Fruit fly (Drosophila melanogaster) whole organism, embryonic: ENCODE data around the gene Xport-B.

Source experiments
- Atf-2 ChIP-seq: fragments of 200-800 bp; sonication (Bioruptor generic); optimal IDR thresholded peaks from 2 replicates; lab custom pipeline; 2016; ENCODE audit warnings: missing biosample characterization, missing genetic modification characterization
- BEAF-32 ChIP-seq: fragments of 200-800 bp; sonication (Bioruptor generic); optimal IDR thresholded peaks from 3 replicates; lab custom pipeline; 2017; ENCODE audit warnings: missing biosample characterization, missing genetic modification characterization, mild to moderate bottlenecking, moderate library complexity, missing genetic modification reagents
- CG10209 ChIP-seq: fragments of 200-800 bp; sonication (Bioruptor generic); optimal IDR thresholded peaks from 3 replicates; lab custom pipeline; 2017; ENCODE audit warnings: missing biosample characterization, mild to moderate bottlenecking, missing genetic modification characterization, missing genetic modification reagents
- CG11504 ChIP-seq: fragments of 200-800 bp; sonication (Bioruptor generic); optimal IDR thresholded peaks from 3 replicates; lab custom pipeline; 2019; ENCODE audit warnings: missing biosample characterization, mild to moderate bottlenecking, missing genetic modification characterization, moderate library complexity
- CG12219 ChIP-seq: fragments of 200-800 bp; sonication (Bioruptor generic); optimal IDR thresholded peaks from 3 replicates; lab custom pipeline; 2018; ENCODE audit warnings: missing biosample characterization, mild to moderate bottlenecking, missing genetic modification characterization
- CG13123 ChIP-seq: fragments of 200-800 bp; sonication (Bioruptor generic); optimal IDR thresholded peaks from 2 replicates; lab custom pipeline; 2016; ENCODE audit warnings: missing biosample characterization, missing genetic modification characterization
- CG1792 ChIP-seq: fragments of 200-800 bp; sonication (Bioruptor generic); optimal IDR thresholded peaks from 2 replicates; lab custom pipeline; 2016; ENCODE audit warnings: missing biosample characterization, missing genetic modification characterization
- CG18262 ChIP-seq: fragments of 200-800 bp; optimal IDR thresholded peaks from 3 replicates; lab custom pipeline; 2019; ENCODE audit warnings: missing biosample characterization, mild to moderate bottlenecking, missing genetic modification characterization, moderate library complexity
- CG18764 ChIP-seq: fragments of 200-800 bp; sonication (Bioruptor generic); optimal IDR thresholded peaks from 3 replicates; lab custom pipeline; 2016; ENCODE audit warnings: missing biosample characterization, missing genetic modification characterization
- CG2129 ChIP-seq: fragments of 200-800 bp; sonication (Bioruptor generic); IDR thresholded peaks from 2 replicates; pipeline ENCODE4 v1.3.6; 2022; ENCODE audit warnings: missing biosample characterization, missing genetic modification characterization; ENCODE audit not compliant: partially characterized antibody
- CG32772 ChIP-seq: fragments of 200-800 bp; sonication (Bioruptor generic); IDR thresholded peaks from 2 replicates; pipeline ENCODE4 v1.3.6; 2022; ENCODE audit warnings: missing biosample characterization, missing genetic modification characterization
- CG3847 ChIP-seq: fragments of 200-800 bp; sonication (Bioruptor generic); IDR thresholded peaks from 2 replicates; pipeline ENCODE4 v1.3.6; 2022; ENCODE audit warnings: missing biosample characterization, missing genetic modification characterization
- CG5953 ChIP-seq: fragments of 200-800 bp; sonication (Bioruptor generic); IDR thresholded peaks from 2 replicates; pipeline ENCODE4 v1.3.6; 2022; ENCODE audit warnings: missing biosample characterization, missing genetic modification characterization
- CG8089 ChIP-seq: fragments of 200-800 bp; sonication (Bioruptor generic); optimal IDR thresholded peaks from 3 replicates; lab custom pipeline; 2016; ENCODE audit warnings: missing biosample characterization, missing genetic modification characterization
- CG8290 ChIP-seq, 3 experiments: fragments of 200-800 bp; sonication (Bioruptor generic); optimal IDR thresholded peaks; 2 replicates each; lab custom pipeline; 2016 to 2019; ENCODE audit warnings: missing biosample characterization in 3 of 3, missing genetic modification characterization in 3 of 3, mild to moderate bottlenecking in 2 of 3, moderate library complexity in 1 of 3
- CG9215 ChIP-seq: fragments of 200-800 bp; sonication (Bioruptor generic); IDR thresholded peaks from 2 replicates; pipeline ENCODE4 v1.3.6; 2022; ENCODE audit warnings: missing biosample characterization, missing genetic modification characterization
- D19A ChIP-seq: fragments of 200-800 bp; optimal IDR thresholded peaks from 3 replicates; lab custom pipeline; 2019; ENCODE audit warnings: missing biosample characterization, mild to moderate bottlenecking, missing genetic modification characterization, moderate library complexity
- Dll ChIP-seq: fragments of 200-800 bp; sonication (Bioruptor generic); IDR thresholded peaks from 4 replicates; pipeline ENCODE4 v1.3.6; 2022; ENCODE audit warnings: missing biosample characterization, missing genetic modification characterization; ENCODE audit not compliant: partially characterized antibody
- E2f1 ChIP-seq: fragments of 200-800 bp; sonication (Bioruptor generic); IDR thresholded peaks from 2 replicates; pipeline ENCODE4 v1.3.6; 2022; ENCODE audit warnings: missing biosample characterization, missing genetic modification characterization
- Eip74EF ChIP-seq, 2 experiments: fragments of 200-800 bp in 1 of 2; fragments of >200 bp in 1 of 2; sonication (Bioruptor generic) in 1 of 2; optimal IDR thresholded peaks; 2 replicates each; lab custom pipeline; 2017 to 2019; ENCODE audit warnings: missing biosample characterization in 2 of 2, missing genetic modification characterization in 2 of 2, mild to moderate bottlenecking in 1 of 2, moderate library complexity in 1 of 2
- Elba2 ChIP-seq: fragments of 200-800 bp; sonication (Bioruptor generic); optimal IDR thresholded peaks from 3 replicates; lab custom pipeline; 2016; ENCODE audit warnings: missing biosample characterization, missing genetic modification characterization
- Hey ChIP-seq: fragments of 200-800 bp; sonication (Bioruptor generic); optimal IDR thresholded peaks from 3 replicates; lab custom pipeline; 2018; ENCODE audit warnings: missing biosample characterization, mild to moderate bottlenecking, missing genetic modification characterization
- Nf-YC ChIP-seq: fragments of 200-800 bp; optimal IDR thresholded peaks from 3 replicates; lab custom pipeline; 2019; ENCODE audit warnings: missing biosample characterization, mild to moderate bottlenecking, missing genetic modification characterization, moderate library complexity
- Optix ChIP-seq: fragments of 200-800 bp; sonication (Bioruptor generic); IDR thresholded peaks from 3 replicates; pipeline ENCODE4 v1.3.6; 2022; ENCODE audit warnings: missing biosample characterization, missing genetic modification characterization
- Ravus ChIP-seq: fragments of 200-800 bp; sonication (Bioruptor generic); IDR thresholded peaks from 2 replicates; pipeline ENCODE4 v1.3.6; 2022; ENCODE audit warnings: missing biosample characterization, missing genetic modification characterization
- Sox100B ChIP-seq: fragments of 200-800 bp; sonication (Bioruptor generic); optimal IDR thresholded peaks from 3 replicates; lab custom pipeline; 2018; ENCODE audit warnings: missing biosample characterization, mild to moderate bottlenecking, missing genetic modification characterization
- ab ChIP-seq: fragments of 200-800 bp; sonication (Bioruptor generic); optimal IDR thresholded peaks from 2 replicates; lab custom pipeline; 2016; ENCODE audit warnings: missing biosample characterization, missing genetic modification characterization
- aop ChIP-seq: fragments of 200-800 bp; sonication (Bioruptor generic); IDR thresholded peaks from 2 replicates; pipeline ENCODE4 v1.3.6; 2022; ENCODE audit warnings: missing biosample characterization, missing genetic modification characterization
- cas ChIP-seq: fragments of 200-800 bp; sonication (Bioruptor generic); IDR thresholded peaks from 2 replicates; pipeline ENCODE4 v1.3.6; 2022; ENCODE audit warnings: missing biosample characterization, missing genetic modification characterization
- chinmo ChIP-seq: fragments of 200-800 bp; sonication (Bioruptor generic); IDR thresholded peaks from 4 replicates; pipeline ENCODE4 v1.3.6; 2022; ENCODE audit warnings: missing biosample characterization, missing genetic modification characterization; ENCODE audit not compliant: partially characterized antibody
- chm ChIP-seq: fragments of 200-800 bp; sonication (Bioruptor generic); IDR thresholded peaks from 2 replicates; pipeline ENCODE4 v1.3.6; 2022; ENCODE audit warnings: missing biosample characterization, missing genetic modification characterization
- corto ChIP-seq: fragments of 200-800 bp; sonication (Bioruptor generic); optimal IDR thresholded peaks from 2 replicates; lab custom pipeline; 2016; ENCODE audit warnings: missing biosample characterization, mild to moderate bottlenecking, missing genetic modification characterization, moderate library complexity
- crol ChIP-seq: fragments of 200-800 bp; sonication (Bioruptor generic); IDR thresholded peaks from 2 replicates; pipeline ENCODE4 v1.3.6; 2022; ENCODE audit warnings: missing biosample characterization, missing genetic modification characterization
- dmrt99B ChIP-seq: fragments of 200-800 bp; sonication (Bioruptor generic); optimal IDR thresholded peaks from 2 replicates; lab custom pipeline; 2018; ENCODE audit warnings: missing biosample characterization, mild to moderate bottlenecking, missing genetic modification characterization, moderate library complexity
- dpn ChIP-seq, 2 experiments: fragments of 200-800 bp; sonication (Bioruptor generic); optimal IDR thresholded peaks; 3 replicates each; lab custom pipeline; 2016; ENCODE audit warnings: missing biosample characterization in 2 of 2, missing genetic modification characterization in 2 of 2
- fd102C ChIP-seq: fragments of 200-800 bp; sonication (Bioruptor generic); optimal IDR thresholded peaks from 2 replicates; lab custom pipeline; 2018; ENCODE audit warnings: missing biosample characterization, mild to moderate bottlenecking, missing genetic modification characterization, moderate library complexity
- gcm2 ChIP-seq: fragments of 200-800 bp; sonication (Bioruptor generic); optimal IDR thresholded peaks from 2 replicates; lab custom pipeline; 2016; ENCODE audit warnings: missing biosample characterization, missing genetic modification characterization
- hth ChIP-seq: fragments of >200 bp; optimal IDR thresholded peaks from 2 replicates; lab custom pipeline; 2017; ENCODE audit warnings: inconsistent platforms
- klu ChIP-seq: fragments of 200-800 bp; sonication (Bioruptor generic); IDR thresholded peaks from 2 replicates; pipeline ENCODE4 v1.3.6; 2022; ENCODE audit warnings: missing biosample characterization, missing genetic modification characterization
- lbe ChIP-seq: fragments of 200-800 bp; sonication (Bioruptor generic); optimal IDR thresholded peaks from 2 replicates; lab custom pipeline; 2016; ENCODE audit warnings: missing biosample characterization, mild to moderate bottlenecking, missing genetic modification characterization
- luna ChIP-seq: fragments of 200-800 bp; sonication (Bioruptor generic); optimal IDR thresholded peaks from 2 replicates; lab custom pipeline; 2016; ENCODE audit warnings: missing biosample characterization, missing genetic modification characterization
- maf-S ChIP-seq: fragments of 200-800 bp; sonication (Bioruptor generic); optimal IDR thresholded peaks from 2 replicates; lab custom pipeline; 2016; ENCODE audit warnings: missing biosample characterization, missing genetic modification characterization
- nerfin-2 ChIP-seq: fragments of 200-800 bp; sonication (Bioruptor generic); IDR thresholded peaks from 2 replicates; pipeline ENCODE4 v1.3.6; 2022; ENCODE audit warnings: missing biosample characterization, missing genetic modification characterization; ENCODE audit not compliant: partially characterized antibody
- org-1 ChIP-seq: fragments of 200-800 bp; sonication (Bioruptor generic); optimal IDR thresholded peaks from 2 replicates; lab custom pipeline; 2017; ENCODE audit warnings: missing biosample characterization, missing genetic modification characterization
- pfk ChIP-seq: fragments of 200-800 bp; sonication (Bioruptor generic); optimal IDR thresholded peaks from 2 replicates; lab custom pipeline; 2018; ENCODE audit warnings: missing biosample characterization, mild to moderate bottlenecking, missing genetic modification characterization, moderate library complexity
- schlank ChIP-seq: fragments of 200-800 bp; sonication (Bioruptor generic); optimal IDR thresholded peaks from 2 replicates; lab custom pipeline; 2018; ENCODE audit warnings: missing biosample characterization, mild to moderate bottlenecking, missing genetic modification characterization
- sqz ChIP-seq: fragments of 200-800 bp; sonication (Bioruptor generic); optimal IDR thresholded peaks from 3 replicates; lab custom pipeline; 2018; ENCODE audit warnings: missing biosample characterization, mild to moderate bottlenecking, missing genetic modification characterization
- ssp ChIP-seq: fragments of 200-800 bp; sonication (Bioruptor generic); IDR thresholded peaks from 2 replicates; pipeline ENCODE4 v1.3.6; 2022; ENCODE audit warnings: missing biosample characterization, missing genetic modification characterization
- wor ChIP-seq: fragments of 200-800 bp; sonication (Bioruptor generic); IDR thresholded peaks from 2 replicates; pipeline ENCODE4 v1.3.6; 2022; ENCODE audit warnings: missing biosample characterization, missing genetic modification characterization
- zen ChIP-seq: fragments of 200-800 bp; sonication (Bioruptor generic); optimal IDR thresholded peaks from 3 replicates; lab custom pipeline; 2018; ENCODE audit warnings: missing biosample characterization, mild to moderate bottlenecking, missing genetic modification characterization, moderate library complexity

The Xport-B gene

DNA sequence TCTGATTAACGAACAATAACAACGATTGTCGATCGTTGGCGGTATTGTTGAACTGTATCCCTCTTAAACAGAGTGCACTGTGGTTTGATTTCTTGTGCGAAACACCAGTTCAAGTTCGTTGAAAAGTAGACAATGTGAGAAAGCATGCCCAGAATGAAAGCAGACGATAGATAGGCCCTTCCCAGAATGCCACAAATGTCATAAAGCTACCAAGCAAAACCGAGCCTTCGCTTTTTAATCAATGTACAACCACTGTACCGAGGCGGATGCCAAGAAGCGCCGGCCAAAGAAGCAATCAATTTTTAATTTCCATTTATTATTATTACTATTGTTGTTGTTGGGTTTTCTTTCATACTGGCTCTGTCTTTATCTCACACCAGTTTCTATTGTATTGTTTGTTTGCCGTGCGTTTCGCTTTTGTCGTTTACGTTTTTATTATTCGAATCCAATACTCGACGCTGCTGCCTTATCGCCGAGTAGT, 6.3 kb downstream of the Xport-B start (continued):
- TF ChIP-seq org-1 (GFP tag; lab: Kevin White, UChicago): peak; percentile 77
- TF ChIP-seq maf-S: peak; percentile 76
- peak; percentile 67; the same call in 1 of the 2 replicates for TF ChIP-seq cas (GFP tag; lab: Robert Waterston, UW)
- no peak for TF ChIP-seq fd102C (GFP tag; lab: Kevin White, UChicago)
- 0 out of 4 replicates have a peak, but pooled peaks have one; percentile 10 for TF ChIP-seq chinmo (GFP tag; lab: Robert Waterston, UW)
- peak; percentile 49 for TF ChIP-seq schlank (tag; lab: Kevin White, UChicago)
- peak; percentile 49 for TF ChIP-seq ssp (GFP tag; lab: Robert Waterston, UW)
- peak; percentile 78 for TF ChIP-seq Optix (GFP tag; lab: Robert Waterston, UW)
- peak; percentile 17 for TF ChIP-seq Hey (tag; lab: Kevin White, UChicago)
- no peak for TF ChIP-seq Nf-YC (tag; lab: Kevin White, UChicago)
- peak; percentile 70 for TF ChIP-seq CG1792
- TF ChIP-seq chm (GFP tag; lab: Robert Waterston, UW): peak; percentile 87
- peak; percentile 42 for TF ChIP-seq lbe (GFP tag; lab: Kevin White, UChicago)
- TF ChIP-seq Elba2 (GFP tag; lab: Kevin White, UChicago): no peak
- TF ChIP-seq aop (GFP tag; lab: Robert Waterston, UW): no peak
- TF ChIP-seq crol (GFP tag; lab: Robert Waterston, UW): no peak
- peak; percentile 89 for TF ChIP-seq E2f1 (GFP tag; lab: Robert Waterston, UW)
- TF ChIP-seq klu (GFP tag; lab: Robert Waterston, UW): peak; percentile 53; the same call in 1 of the 2 replicates
- TF ChIP-seq Atf-2: peak; percentile 76
- TF ChIP-seq Sox100B: peak; percentile 76
- TF ChIP-seq hth (lab: Kevin White, UChicago): no peak
- peak; percentile 26 for TF ChIP-seq corto
- peak; percentile 82 for TF ChIP-seq CG32772
- TF ChIP-seq CG8290 (GFP tag; optimal IDR thresholded peaks at IDR 0.05; lab: Kevin White, UChicago): peak; percentile 21
- TF ChIP-seq CG8290 (tag; optimal IDR thresholded peaks at IDR 0.05; lab: Kevin White, UChicago): peak in 1 of 2 experiments; percentile 96
- TF ChIP-seq CG18764 (GFP tag; lab: Kevin White, UChicago): peak; percentile 70
- TF ChIP-seq CG9215 (GFP tag; lab: Robert Waterston, UW): peak; percentile 39; the same call in 1 of the 2 replicates
- peak; percentile 51 for TF ChIP-seq luna (GFP tag; lab: Kevin White, UChicago)
- TF ChIP-seq dpn (GFP tag; optimal IDR thresholded peaks at IDR 0.05; lab: Kevin White, UChicago): peak; percentile 81 to 91
- no peak for TF ChIP-seq BEAF-32 (GFP tag; lab: Kevin White, UChicago)
- TF ChIP-seq CG3847: peak; percentile 78
- TF ChIP-seq CG5953 (GFP tag; lab: Robert Waterston, UW): peak; percentile 79
- TF ChIP-seq wor (GFP tag; lab: Robert Waterston, UW): peak; percentile 78
- TF ChIP-seq CG2129 (GFP tag; lab: Robert Waterston, UW): no peak
- peak; percentile 22; the same call in 1 of the 2 replicates for TF ChIP-seq Ravus (GFP tag; lab: Robert Waterston, UW)
- peak; percentile 89 for TF ChIP-seq dmrt99B (tag; lab: Kevin White, UChicago)
- peak; percentile 81 for TF ChIP-seq CG8089 (GFP tag; lab: Kevin White, UChicago)
- no peak for TF ChIP-seq nerfin-2 (GFP tag; lab: Robert Waterston, UW)
- peak; percentile 56 for TF ChIP-seq gcm2 (GFP tag; lab: Kevin White, UChicago)
- TF ChIP-seq D19A: peak; percentile 70
- TF ChIP-seq CG12219 (GFP tag; lab: Kevin White, UChicago): peak; percentile 87
- no peak for TF ChIP-seq Dll (GFP tag; lab: Robert Waterston, UW)
- peak; percentile 62 for TF ChIP-seq CG18262
- no peak for TF ChIP-seq sqz (GFP tag; lab: Kevin White, UChicago)
- peak; percentile 65 for TF ChIP-seq CG13123
- TF ChIP-seq CG11504 (tag; lab: Kevin White, UChicago): peak; percentile 86
- TF ChIP-seq zen (tag; lab: Kevin White, UChicago): peak; percentile 5
- TF ChIP-seq Eip74EF (GFP tag; optimal IDR thresholded peaks at IDR 0.05; lab: Kevin White, UChicago): peak in 1 of 2 experiments; percentile 52
- TF ChIP-seq CG10209 (GFP tag; lab: Kevin White, UChicago): peak; percentile 83
- TF ChIP-seq ab (GFP tag; lab: Kevin White, UChicago): peak; percentile 72
- TF ChIP-seq pfk (GFP tag; lab: Kevin White, UChicago): no peak
